Fruit fly (Drosophila melanogaster) whole organism, prepupa: ENCODE measurements around the gene Schip1.

Experiments used
- Blimp-1 ChIP-seq: fragments of 200-800 bp; sonication (Bioruptor generic); optimal IDR thresholded peaks from 3 replicates; lab custom pipeline; 2017; ENCODE audit warnings: missing biosample characterization, missing genetic modification characterization, mild to moderate bottlenecking, moderate library complexity, missing genetic modification reagents
- CG10631 ChIP-seq: fragments of 200-800 bp; sonication (Bioruptor generic); optimal IDR thresholded peaks from 2 replicates; lab custom pipeline; 2016; ENCODE audit warnings: missing biosample characterization, missing genetic modification characterization
- CG10669 ChIP-seq: fragments of 200-800 bp; sonication (Bioruptor generic); optimal IDR thresholded peaks from 3 replicates; lab custom pipeline; 2018; ENCODE audit warnings: missing biosample characterization, mild to moderate bottlenecking, missing genetic modification characterization, moderate library complexity
- CG11294 ChIP-seq: fragments of 200-800 bp; sonication (Bioruptor generic); IDR thresholded peaks from 2 replicates; pipeline ENCODE4 v1.3.6; 2022; ENCODE audit warnings: missing biosample characterization, missing genetic modification characterization
- CG15336 ChIP-seq: fragments of 200-800 bp; sonication (Bioruptor generic); IDR thresholded peaks from 2 replicates; pipeline ENCODE4 v1.3.6; 2022; ENCODE audit warnings: missing biosample characterization, missing genetic modification characterization
- CG1621 ChIP-seq: fragments of 200-800 bp; sonication (Bioruptor generic); optimal IDR thresholded peaks from 3 replicates; lab custom pipeline; 2018; ENCODE audit warnings: missing biosample characterization, mild to moderate bottlenecking, missing genetic modification characterization
- CG16779 ChIP-seq: fragments of 200-800 bp; sonication (Bioruptor generic); optimal IDR thresholded peaks from 3 replicates; lab custom pipeline; 2017; ENCODE audit warnings: missing biosample characterization, mild to moderate bottlenecking, missing genetic modification characterization
- CG3032 ChIP-seq: fragments of 200-800 bp; optimal IDR thresholded peaks from 2 replicates; lab custom pipeline; 2019; ENCODE audit warnings: missing biosample characterization, mild to moderate bottlenecking, missing genetic modification characterization, moderate library complexity
- CG32006 ChIP-seq: fragments of 200-800 bp; sonication (Bioruptor generic); optimal IDR thresholded peaks from 3 replicates; lab custom pipeline; 2017; ENCODE audit warnings: missing biosample characterization, mild to moderate bottlenecking, missing genetic modification characterization
- CG3919 ChIP-seq: fragments of 200-800 bp; sonication (Bioruptor generic); optimal IDR thresholded peaks from 3 replicates; lab custom pipeline; 2016; ENCODE audit warnings: missing biosample characterization, missing genetic modification characterization
- CG4318 ChIP-seq: fragments of 200-800 bp; sonication (Bioruptor generic); optimal IDR thresholded peaks from 3 replicates; lab custom pipeline; 2017; ENCODE audit warnings: missing biosample characterization, mild to moderate bottlenecking, missing genetic modification characterization
- CG6854 ChIP-seq: fragments of 200-800 bp; sonication (Bioruptor generic); optimal IDR thresholded peaks from 2 replicates; lab custom pipeline; 2017; ENCODE audit warnings: missing biosample characterization, mild to moderate bottlenecking, missing genetic modification characterization
- CG8119 ChIP-seq: fragments of 200-800 bp; sonication (Bioruptor generic); IDR thresholded peaks from 3 replicates; pipeline ENCODE4 v1.3.6; 2022; ENCODE audit warnings: missing biosample characterization, missing genetic modification characterization
- CG8319 ChIP-seq: fragments of 200-800 bp; sonication (Bioruptor generic); optimal IDR thresholded peaks from 3 replicates; lab custom pipeline; 2016; ENCODE audit warnings: missing biosample characterization, missing genetic modification characterization
- Eip75B ChIP-seq: fragments of 200-800 bp; sonication (Bioruptor generic); optimal IDR thresholded peaks from 3 replicates; lab custom pipeline; 2016; ENCODE audit warnings: missing biosample characterization, missing genetic modification characterization
- Eip78C ChIP-seq: fragments of 200-800 bp; sonication (Bioruptor generic); peaks from one replicate; lab custom pipeline; 2016; ENCODE audit warnings: missing biosample characterization, missing genetic modification characterization
- Eip93F ChIP-seq: fragments of 200-800 bp; sonication (Bioruptor generic); optimal IDR thresholded peaks from 2 replicates; lab custom pipeline; 2016; ENCODE audit warnings: missing biosample characterization, mild to moderate bottlenecking, missing genetic modification characterization
- Ets96B ChIP-seq: fragments of 200-800 bp; optimal IDR thresholded peaks from 2 replicates; lab custom pipeline; 2019; ENCODE audit warnings: missing biosample characterization, mild to moderate bottlenecking, missing genetic modification characterization, moderate library complexity
- Hr39 ChIP-seq: fragments of 200-800 bp; sonication (Bioruptor generic); optimal IDR thresholded peaks from 2 replicates; lab custom pipeline; 2016; ENCODE audit warnings: missing biosample characterization, missing genetic modification characterization
- Hr4 ChIP-seq: fragments of 200-800 bp; sonication (Bioruptor generic); optimal IDR thresholded peaks from 3 replicates; lab custom pipeline; 2016; ENCODE audit warnings: missing biosample characterization, missing genetic modification characterization
- Lpt ChIP-seq: fragments of 200-800 bp; sonication (Bioruptor generic); optimal IDR thresholded peaks from 3 replicates; lab custom pipeline; 2016; ENCODE audit warnings: missing biosample characterization, missing genetic modification characterization
- Met ChIP-seq: fragments of 200-800 bp; sonication (Bioruptor generic); optimal IDR thresholded peaks from 3 replicates; lab custom pipeline; 2016; ENCODE audit warnings: missing biosample characterization, missing genetic modification characterization
- OdsH ChIP-seq: fragments of 200-800 bp; sonication (Bioruptor generic); optimal IDR thresholded peaks from 3 replicates; lab custom pipeline; 2016; ENCODE audit warnings: missing biosample characterization, missing genetic modification characterization
- Sox14 ChIP-seq: fragments of 200-800 bp; sonication (Bioruptor generic); optimal IDR thresholded peaks from 3 replicates; lab custom pipeline; 2016; ENCODE audit warnings: missing biosample characterization, missing genetic modification characterization
- Sox15 ChIP-seq: fragments of 200-800 bp; sonication (Bioruptor generic); optimal IDR thresholded peaks from 3 replicates; lab custom pipeline; 2016; ENCODE audit warnings: missing biosample characterization, missing genetic modification characterization
- achi ChIP-seq: fragments of 200-800 bp; sonication (Bioruptor generic); optimal IDR thresholded peaks from 3 replicates; lab custom pipeline; 2016; ENCODE audit warnings: missing biosample characterization, missing genetic modification characterization
- acj6 ChIP-seq: fragments of 200-800 bp; sonication (Bioruptor generic); optimal IDR thresholded peaks from 3 replicates; lab custom pipeline; 2016; ENCODE audit warnings: missing biosample characterization, missing genetic modification characterization
- cyc ChIP-seq: fragments of 200-800 bp; sonication (Bioruptor generic); optimal IDR thresholded peaks from 3 replicates; lab custom pipeline; 2016; ENCODE audit warnings: missing biosample characterization, missing genetic modification characterization
- dac ChIP-seq: fragments of 200-800 bp; sonication (Bioruptor generic); optimal IDR thresholded peaks from 2 replicates; lab custom pipeline; 2017; ENCODE audit warnings: missing biosample characterization, mild to moderate bottlenecking, missing genetic modification characterization
- dsx ChIP-seq: fragments of 200-800 bp; optimal IDR thresholded peaks from 3 replicates; lab custom pipeline; 2019; ENCODE audit warnings: missing biosample characterization, mild to moderate bottlenecking, missing genetic modification characterization, moderate library complexity; ENCODE audit not compliant: poor library complexity, severe bottlenecking
- esn ChIP-seq: fragments of 200-800 bp; sonication (Bioruptor generic); optimal IDR thresholded peaks from 2 replicates; lab custom pipeline; 2016; ENCODE audit warnings: missing biosample characterization, mild to moderate bottlenecking, missing genetic modification characterization, moderate library complexity
- fd59A ChIP-seq: fragments of 200-800 bp; sonication (Bioruptor generic); optimal IDR thresholded peaks from 2 replicates; lab custom pipeline; 2017; ENCODE audit warnings: missing biosample characterization, mild to moderate bottlenecking, missing genetic modification characterization, missing genetic modification reagents
- fkh ChIP-seq: fragments of 200-800 bp; sonication (Bioruptor generic); optimal IDR thresholded peaks from 3 replicates; lab custom pipeline; 2017; ENCODE audit warnings: missing biosample characterization, mild to moderate bottlenecking, missing genetic modification characterization, moderate library complexity
- pdm3 ChIP-seq: fragments of 200-800 bp; sonication (Bioruptor generic); optimal IDR thresholded peaks from 3 replicates; lab custom pipeline; 2016; ENCODE audit warnings: missing biosample characterization, missing genetic modification characterization
- ss ChIP-seq, 2 experiments: fragments of 200-800 bp; sonication (Bioruptor generic); optimal IDR thresholded peaks; 2 replicates in 1 of 2; 3 replicates in 1 of 2; lab custom pipeline; 2017 to 2018; ENCODE audit warnings: mild to moderate bottlenecking in 2 of 2, missing biosample characterization in 2 of 2, missing genetic modification characterization in 2 of 2, moderate library complexity in 1 of 2
- svp ChIP-seq: fragments of 200-800 bp; sonication (Bioruptor generic); peaks from one replicate; lab custom pipeline; 2016; ENCODE audit warnings: missing biosample characterization, missing genetic modification characterization
- topi ChIP-seq: fragments of 200-800 bp; sonication (Bioruptor generic); optimal IDR thresholded peaks from 3 replicates; lab custom pipeline; 2016; ENCODE audit warnings: missing biosample characterization, missing genetic modification characterization
- vri ChIP-seq: fragments of 200-800 bp; sonication (Bioruptor generic); optimal IDR thresholded peaks from 3 replicates; lab custom pipeline; 2016; ENCODE audit warnings: missing biosample characterization, mild to moderate bottlenecking, missing genetic modification characterization

Schip1 gene

dm6 chr2L:10339212-10339721, 8.4 kb upstream of the Schip1 start, which contains the start of gene SamDC (continued):
- no peak for TF ChIP-seq CG11294 (GFP tag; lab: Robert Waterston, UW)
- TF ChIP-seq CG6854 = peak; percentile 19
- no peak for TF ChIP-seq CG16779 (tag; lab: Kevin White, UChicago)
- peak; percentile 21 for TF ChIP-seq CG3919 (GFP tag; lab: Kevin White, UChicago)
- TF ChIP-seq svp (GFP tag; lab: Kevin White, UChicago) = no peak
- peak; percentile 25 for TF ChIP-seq Eip93F (GFP tag; lab: Kevin White, UChicago)
- TF ChIP-seq CG10631 (GFP tag; lab: Kevin White, UChicago) = peak; percentile 45
- peak; percentile 31 for TF ChIP-seq OdsH (GFP tag; lab: Kevin White, UChicago)
- peak; percentile 53 for TF ChIP-seq esn (GFP tag; lab: Kevin White, UChicago)
- no peak for TF ChIP-seq CG1621
- no peak for TF ChIP-seq Hr39 (GFP tag; lab: Kevin White, UChicago)
- peak; percentile 73 for TF ChIP-seq Eip78C (GFP tag; lab: Kevin White, UChicago)

dm6 chr2L:10334854-10335277, 4.0 kb upstream of the Schip1 start:
- peak; percentile 58; the same call in 2 of the 3 replicates for TF ChIP-seq CG8119 (GFP tag; lab: Robert Waterston, UW)
- peak; percentile 66 for TF ChIP-seq Sox14 (GFP tag; lab: Kevin White, UChicago)
- peak; percentile 18 for TF ChIP-seq dsx (GFP tag; lab: Kevin White, UChicago)
- peak; percentile 66 for TF ChIP-seq CG15336 (GFP tag; lab: Robert Waterston, UW)
- peak; percentile 98 for TF ChIP-seq vri
- peak in 1 of 2 experiments; percentile 81 for TF ChIP-seq ss (GFP tag; optimal IDR thresholded peaks at IDR 0.05; lab: Kevin White, UChicago)
- no peak for TF ChIP-seq CG4318 (GFP tag; lab: Kevin White, UChicago)
- TF ChIP-seq topi (GFP tag; lab: Kevin White, UChicago) = peak; percentile 17
- no peak for TF ChIP-seq dac (GFP tag; lab: Kevin White, UChicago)
- peak; percentile 73 for TF ChIP-seq svp (GFP tag; lab: Kevin White, UChicago)
- peak; percentile 67 for TF ChIP-seq esn (GFP tag; lab: Kevin White, UChicago)
- TF ChIP-seq Ets96B (tag; lab: Kevin White, UChicago) = peak; percentile 9
- no peak for TF ChIP-seq CG8319 (GFP tag; lab: Kevin White, UChicago)
- peak; percentile 98 for TF ChIP-seq fkh (GFP tag; lab: Kevin White, UChicago)
- TF ChIP-seq fd59A (GFP tag; lab: Kevin White, UChicago) = no peak
- TF ChIP-seq acj6 (GFP tag; lab: Kevin White, UChicago) = peak; percentile 27
- TF ChIP-seq CG6854 = peak; percentile 61
- peak; percentile 14 for TF ChIP-seq pdm3 (GFP tag; lab: Kevin White, UChicago)
- peak; percentile 33 for TF ChIP-seq CG10669
- TF ChIP-seq Met = peak; percentile 38
- no peak for TF ChIP-seq CG10631 (GFP tag; lab: Kevin White, UChicago)
- TF ChIP-seq CG32006 (GFP tag; lab: Kevin White, UChicago) = no peak
- peak; percentile 34 for TF ChIP-seq CG1621
- peak; percentile 85 for TF ChIP-seq Eip78C (GFP tag; lab: Kevin White, UChicago)
- TF ChIP-seq Lpt = peak; percentile 2
- no peak for TF ChIP-seq Blimp-1 (GFP tag; lab: Kevin White, UChicago)
- peak; percentile 23 for TF ChIP-seq Eip93F (GFP tag; lab: Kevin White, UChicago)
- TF ChIP-seq Sox15 (GFP tag; lab: Kevin White, UChicago) = no peak
- TF ChIP-seq achi (GFP tag; lab: Kevin White, UChicago) = peak; percentile 32
- TF ChIP-seq Eip75B (GFP tag; lab: Kevin White, UChicago) = peak; percentile 46
- no peak for TF ChIP-seq cyc (GFP tag; lab: Kevin White, UChicago)
- TF ChIP-seq Hr4 (GFP tag; lab: Kevin White, UChicago) = peak; percentile 24

DNA sequence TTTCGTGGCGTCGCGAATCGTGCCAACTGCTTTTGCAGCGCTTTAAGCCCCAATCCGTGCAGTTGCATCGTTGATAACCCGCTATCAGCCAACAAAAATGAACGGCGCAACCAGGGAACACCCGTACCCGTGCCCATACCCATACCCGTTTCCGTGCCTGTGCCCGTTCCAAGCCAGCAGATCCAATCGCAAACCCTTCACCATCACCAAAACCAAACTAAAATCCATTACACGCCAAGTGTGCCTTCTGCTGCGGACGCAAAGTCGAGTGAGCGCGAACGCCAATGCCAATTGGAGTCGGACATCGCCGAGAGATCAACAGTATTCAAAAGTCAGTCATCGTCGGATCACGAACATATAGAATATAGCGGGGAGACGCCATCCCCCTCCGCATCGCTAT, 3.3 kb upstream of the Schip1 start:
- TF ChIP-seq svp (GFP tag; lab: Kevin White, UChicago) = peak; percentile 60
- TF ChIP-seq CG3032 = no peak
